Worm (Caenorhabditis elegans) whole organism, young adult: ENCODE results near the gene K09H11.9.

ENCODE experiments used
- B0019.2 ChIP-seq: fragments of 200-800 bp; sonication (Bioruptor generic); conservative IDR thresholded peaks from 2 replicates; pipeline ENCODE4 v1.3.6; 2022; ENCODE audit warnings: missing genetic modification reagents, missing genetic modification characterization, missing compliant biosample characterization
- B0336.3 ChIP-seq: fragments of 200-800 bp; sonication (Bioruptor generic); IDR thresholded peaks from 2 replicates; pipeline ENCODE4 v1.3.6; 2022; ENCODE audit warnings: missing genetic modification characterization, missing compliant biosample characterization
- D2030.7 ChIP-seq: fragments of 200-800 bp; sonication (Bioruptor generic); IDR thresholded peaks from 2 replicates; pipeline ENCODE4 v1.3.6; 2022; ENCODE audit warnings: missing genetic modification reagents, missing genetic modification characterization, missing compliant biosample characterization
- K12H6.12 ChIP-seq: fragments of 200-800 bp; sonication (Bioruptor generic); optimal IDR thresholded peaks from 2 replicates; lab custom pipeline; 2018; ENCODE audit warnings: mild to moderate bottlenecking, missing genetic modification characterization, missing compliant biosample characterization
- T07F8.4 ChIP-seq: sonication (generic microtip); optimal IDR thresholded peaks from 2 replicates; lab custom pipeline; 2016; ENCODE audit warnings: mild to moderate bottlenecking, missing genetic modification characterization, moderate library complexity, missing compliant biosample characterization
- Y53G8AR.9 ChIP-seq: fragments of 200-800 bp; sonication (Bioruptor generic); conservative IDR thresholded peaks from 2 replicates; pipeline ENCODE4 v1.3.6; 2022; ENCODE audit warnings: missing genetic modification reagents, missing genetic modification characterization, missing compliant biosample characterization
- Y67H2A.10 ChIP-seq: fragments of 200-800 bp; sonication (Bioruptor generic); conservative IDR thresholded peaks from 2 replicates; pipeline ENCODE4 v1.3.6; 2022; ENCODE audit warnings: missing genetic modification reagents, missing genetic modification characterization, missing compliant biosample characterization
- aptf-2 ChIP-seq: fragments of 200-800 bp; sonication (Bioruptor generic); conservative IDR thresholded peaks from 2 replicates; pipeline ENCODE4 v1.3.6; 2022; ENCODE audit warnings: missing genetic modification reagents, missing genetic modification characterization, missing compliant biosample characterization
- atf-7 ChIP-seq: sonication (generic microtip); optimal IDR thresholded peaks from 2 replicates; lab custom pipeline; 2017; ENCODE audit warnings: mild to moderate bottlenecking, missing genetic modification characterization, missing compliant biosample characterization
- attf-5 ChIP-seq: fragments of 200-800 bp; sonication (Bioruptor generic); optimal IDR thresholded peaks from 2 replicates; lab custom pipeline; 2018; ENCODE audit warnings: mild to moderate bottlenecking, missing genetic modification characterization, missing compliant biosample characterization
- attf-6 ChIP-seq: fragments of 200-800 bp; sonication (Bioruptor generic); IDR thresholded peaks from 2 replicates; pipeline ENCODE4 v1.3.6; 2022; ENCODE audit warnings: missing genetic modification reagents, missing genetic modification characterization, missing compliant biosample characterization
- bed-1 ChIP-seq: fragments of 200-800 bp; sonication (Bioruptor generic); IDR thresholded peaks from 2 replicates; pipeline ENCODE4 v1.3.6; 2022; ENCODE audit warnings: missing genetic modification reagents, missing genetic modification characterization, missing compliant biosample characterization
- cebp-1 ChIP-seq, 2 experiments: fragments of 200-800 bp in 1 of 2; sonication (Bioruptor generic) in 1 of 2; sonication (generic microtip) in 1 of 2; IDR thresholded peaks in 1 of 2; optimal IDR thresholded peaks in 1 of 2; 2 replicates each; pipeline versions ENCODE4 v1.3.6 to Lab custom; 2017 to 2022; ENCODE audit warnings: missing compliant biosample characterization in 2 of 2, missing genetic modification characterization in 2 of 2, mild to moderate bottlenecking in 1 of 2, missing genetic modification reagents in 1 of 2, moderate library complexity in 1 of 2
- ceh-79 ChIP-seq: sonication (generic microtip); optimal IDR thresholded peaks from 2 replicates; lab custom pipeline; 2017; ENCODE audit warnings: mild to moderate bottlenecking, missing genetic modification characterization, missing compliant biosample characterization
- ceh-91 ChIP-seq: fragments of 200-800 bp; sonication (Bioruptor generic); IDR thresholded peaks from 2 replicates; pipeline ENCODE4 v1.3.6; 2022; ENCODE audit warnings: missing genetic modification reagents, missing genetic modification characterization, missing compliant biosample characterization
- die-1 ChIP-seq: sonication (generic microtip); optimal IDR thresholded peaks from 2 replicates; lab custom pipeline; 2016; ENCODE audit warnings: missing genotype, mild to moderate bottlenecking, missing genetic modification characterization, missing compliant biosample characterization
- dpff-1 ChIP-seq: sonication (generic microtip); optimal IDR thresholded peaks from 2 replicates; lab custom pipeline; 2017; ENCODE audit warnings: mild to moderate bottlenecking, missing genetic modification characterization, missing compliant biosample characterization
- egrh-3 ChIP-seq: fragments of 200-800 bp; sonication (Bioruptor generic); IDR thresholded peaks from 2 replicates; pipeline ENCODE4 v1.3.6; 2022; ENCODE audit warnings: missing genetic modification reagents, missing genetic modification characterization, missing compliant biosample characterization
- hlh-26 ChIP-seq: fragments of 200-800 bp; sonication (Bioruptor generic); conservative IDR thresholded peaks from 2 replicates; pipeline ENCODE4 v1.3.6; 2022; ENCODE audit warnings: missing genetic modification reagents, missing genetic modification characterization, missing compliant biosample characterization
- hmg-1.2 ChIP-seq: fragments of 200-800 bp; sonication (Bioruptor generic); IDR thresholded peaks from 2 replicates; pipeline ENCODE4 v1.3.6; 2022; ENCODE audit warnings: missing genetic modification reagents, missing genetic modification characterization, missing compliant biosample characterization
- hrde-1 ChIP-seq: sonication (generic microtip); optimal IDR thresholded peaks from 2 replicates; lab custom pipeline; 2016; ENCODE audit warnings: missing genetic modification characterization, mild to moderate bottlenecking, missing compliant biosample characterization, moderate library complexity, missing genotype, missing genetic modification reagents, borderline replicate concordance
- let-607 ChIP-seq, 2 experiments: fragments of 200-800 bp in 1 of 2; sonication (Bioruptor generic) in 1 of 2; sonication (generic microtip) in 1 of 2; optimal IDR thresholded peaks; 2 replicates each; lab custom pipeline; 2016 to 2018; ENCODE audit warnings: mild to moderate bottlenecking in 2 of 2, missing compliant biosample characterization in 2 of 2, missing genetic modification characterization in 2 of 2, moderate library complexity in 2 of 2, missing genotype in 1 of 2
- lin-26 ChIP-seq: fragments of 200-800 bp; sonication (Bioruptor generic); IDR thresholded peaks from 2 replicates; pipeline ENCODE4 v1.3.6; 2022; ENCODE audit warnings: missing genetic modification reagents, missing genetic modification characterization, missing compliant biosample characterization
- lin-35 ChIP-seq, 3 experiments: fragments of 150-350 bp in 2 of 3; sonication (generic microtip) in 1 of 3; optimal IDR thresholded peaks; 2 replicates each; lab custom pipeline; 2014 to 2018; ENCODE audit warnings: missing biosample characterization in 3 of 3, missing genetic modification characterization in 3 of 3, missing genetic modification reagents in 3 of 3
- lin-40 ChIP-seq: sonication (generic microtip); optimal IDR thresholded peaks from 2 replicates; lab custom pipeline; 2016; ENCODE audit warnings: missing genetic modification characterization, mild to moderate bottlenecking, missing compliant biosample characterization, missing genotype, missing genetic modification reagents
- lir-1 ChIP-seq: fragments of 200-800 bp; sonication (Bioruptor generic); conservative IDR thresholded peaks from 2 replicates; pipeline ENCODE4 v1.3.6; 2022; ENCODE audit warnings: missing genetic modification reagents, missing genetic modification characterization, missing compliant biosample characterization
- lsl-1 ChIP-seq: fragments of 200-800 bp; sonication (Bioruptor generic); optimal IDR thresholded peaks from 2 replicates; lab custom pipeline; 2018; ENCODE audit warnings: mild to moderate bottlenecking, missing genetic modification characterization, moderate library complexity, missing compliant biosample characterization
- madf-3 ChIP-seq: fragments of 200-800 bp; sonication (Bioruptor generic); IDR thresholded peaks from 2 replicates; pipeline ENCODE4 v1.3.6; 2022; ENCODE audit warnings: missing genetic modification reagents, missing genetic modification characterization, missing compliant biosample characterization
- mcd-1 ChIP-seq: fragments of 200-800 bp; sonication (Bioruptor generic); IDR thresholded peaks from 2 replicates; pipeline ENCODE4 v1.3.6; 2022; ENCODE audit warnings: missing genetic modification reagents, missing genetic modification characterization, missing compliant biosample characterization
- mel-28 ChIP-seq: sonication (generic microtip); optimal IDR thresholded peaks from 2 replicates; lab custom pipeline; 2016; ENCODE audit warnings: borderline replicate concordance, mild to moderate bottlenecking, missing genetic modification characterization, missing compliant biosample characterization
- mxl-1 ChIP-seq: sonication (generic microtip); optimal IDR thresholded peaks from 2 replicates; lab custom pipeline; 2016; ENCODE audit warnings: missing genetic modification characterization, missing compliant biosample characterization
- nfya-1 ChIP-seq: sonication (generic microtip); optimal IDR thresholded peaks from 2 replicates; lab custom pipeline; 2017; ENCODE audit warnings: antibody characterized with exemption, missing compliant biosample characterization, missing genetic modification characterization, borderline replicate concordance; ENCODE audit not compliant: insufficient read depth
- nhr-80 ChIP-seq: sonication (generic microtip); optimal IDR thresholded peaks from 2 replicates; lab custom pipeline; 2016; ENCODE audit warnings: missing genetic modification characterization, missing compliant biosample characterization
- pbrm-1 ChIP-seq: fragments of 200-800 bp; sonication (Bioruptor generic); IDR thresholded peaks from 2 replicates; pipeline ENCODE4 v1.3.6; 2022; ENCODE audit warnings: missing genetic modification reagents, missing genetic modification characterization, missing compliant biosample characterization
- pha-4 ChIP-seq: fragments of 150-350 bp; sonication (generic microtip); optimal IDR thresholded peaks from 2 replicates; lab custom pipeline; 2014; ENCODE audit warnings: missing biosample characterization, missing genetic modification reagents, missing genetic modification characterization
- rec-8 ChIP-seq, 2 experiments: sonication (generic microtip); optimal IDR thresholded peaks; 2 replicates each; lab custom pipeline; 2016; ENCODE audit warnings: mild to moderate bottlenecking in 2 of 2, missing genetic modification characterization in 2 of 2, missing genetic modification reagents in 2 of 2, missing genotype in 2 of 2, missing biosample characterization in 1 of 2, missing compliant biosample characterization in 1 of 2, moderate library complexity in 1 of 2
- rpc-1 ChIP-seq, 2 experiments: fragments of 150-350 bp in 1 of 2; sonication (generic microtip) in 1 of 2; optimal IDR thresholded peaks; 2 replicates each; lab custom pipeline; 2014 to 2018; ENCODE audit warnings: missing biosample characterization in 1 of 2, missing genetic modification characterization in 1 of 2, missing genetic modification reagents in 1 of 2, missing genotype in 1 of 2
- snpc-1.1 ChIP-seq: sonication (generic microtip); optimal IDR thresholded peaks from 2 replicates; lab custom pipeline; 2017; ENCODE audit warnings: missing genetic modification characterization, mild to moderate bottlenecking, missing compliant biosample characterization, antibody characterized with exemption, moderate library complexity, missing genotype, missing genetic modification reagents; ENCODE audit not compliant: insufficient read depth
- snpc-1.3 ChIP-seq: sonication (generic microtip); optimal IDR thresholded peaks from 2 replicates; lab custom pipeline; 2017; ENCODE audit warnings: missing genetic modification characterization, mild to moderate bottlenecking, missing compliant biosample characterization, antibody characterized with exemption, moderate library complexity, missing genotype, missing genetic modification reagents; ENCODE audit not compliant: insufficient read depth
- xnd-1 ChIP-seq: sonication (generic microtip); optimal IDR thresholded peaks from 2 replicates; lab custom pipeline; 2016; ENCODE audit warnings: missing genotype, missing genetic modification reagents, missing genetic modification characterization, missing compliant biosample characterization
- ztf-18 ChIP-seq: sonication (generic microtip); optimal IDR thresholded peaks from 2 replicates; lab custom pipeline; 2016; ENCODE audit warnings: missing genotype, mild to moderate bottlenecking, missing genetic modification characterization, missing compliant biosample characterization
- ztf-25 ChIP-seq: fragments of 200-800 bp; sonication (Bioruptor generic); IDR thresholded peaks from 2 replicates; pipeline ENCODE4 v1.3.6; 2022; ENCODE audit warnings: missing genetic modification reagents, missing genetic modification characterization, missing compliant biosample characterization
- ztf-26 ChIP-seq: sonication (generic microtip); optimal IDR thresholded peaks from 2 replicates; lab custom pipeline; 2017; ENCODE audit warnings: missing genetic modification characterization, missing compliant biosample characterization
- ztf-6 ChIP-seq: fragments of 200-800 bp; sonication (Bioruptor generic); IDR thresholded peaks from 2 replicates; pipeline ENCODE4 v1.3.6; 2022; ENCODE audit warnings: missing genetic modification reagents, missing genetic modification characterization, missing compliant biosample characterization

K09H11.9 gene

ce11 chrV:5687115-5687979 lies 29.1 kb downstream of the K09H11.9 start, which contains the start of gene F25B4.7:
TSS of gene F25B4.7 (minus strand) at chrV:5687226.
- no peak for TF ChIP-seq lin-35 (GFP tag; optimal IDR thresholded peaks at IDR 0.05; lab: Kevin White, UChicago)
- no peak for TF ChIP-seq aptf-2 (GFP tag; lab: Robert Waterston, UW)
- TF ChIP-seq hmg-1.2: peak; percentile 78; the same call in 1 of the 2 replicates
- TF ChIP-seq xnd-1 (tag; lab: Kevin White, UChicago): no peak
- no peak for TF ChIP-seq mel-28
- TF ChIP-seq lir-1 (GFP tag; lab: Robert Waterston, UW): no peak
- TF ChIP-seq rpc-1 (optimal IDR thresholded peaks at IDR 0.05; lab: Kevin White, UChicago): no peak
- TF ChIP-seq rpc-1 (tag; optimal IDR thresholded peaks at IDR 0.05; lab: Kevin White, UChicago): no peak
- no peak for TF ChIP-seq lsl-1 (GFP tag; lab: Kevin White, UChicago)
- TF ChIP-seq Y67H2A.10 (GFP tag; lab: Robert Waterston, UW): no peak
- TF ChIP-seq ztf-26 (tag; lab: Kevin White, UChicago): no peak
- no peak for TF ChIP-seq ztf-18 (tag; lab: Kevin White, UChicago)
- peak; percentile 9 for TF ChIP-seq nhr-80 (tag; lab: Kevin White, UChicago)
- no peak for TF ChIP-seq nfya-1 (tag; lab: Kevin White, UChicago)
- TF ChIP-seq T07F8.4 (tag; lab: Kevin White, UChicago): no peak
- TF ChIP-seq snpc-1.3: no peak
- TF ChIP-seq let-607 (tag; optimal IDR thresholded peaks at IDR 0.05; lab: Kevin White, UChicago): peak in 1 of 2 experiments; percentile 64
- TF ChIP-seq ztf-6 (GFP tag; lab: Robert Waterston, UW): no peak
- no peak for TF ChIP-seq bed-1 (GFP tag; lab: Robert Waterston, UW)
- TF ChIP-seq ceh-91: no peak
- no peak for TF ChIP-seq rec-8 (tag; optimal IDR thresholded peaks at IDR 0.05; lab: Kevin White, UChicago)
- TF ChIP-seq Y53G8AR.9 (GFP tag; lab: Robert Waterston, UW): no peak
- TF ChIP-seq ceh-79: no peak
- TF ChIP-seq mxl-1 (tag; lab: Kevin White, UChicago): no peak
- TF ChIP-seq cebp-1 (GFP tag; IDR thresholded peaks at IDR 0.05; lab: Robert Waterston, UW): no peak
- peak; percentile 40 for TF ChIP-seq cebp-1 (tag; optimal IDR thresholded peaks at IDR 0.05; lab: Kevin White, UChicago)
- peak; percentile 25 for TF ChIP-seq attf-5 (GFP tag; lab: Kevin White, UChicago)
- no peak for TF ChIP-seq hlh-26 (GFP tag; lab: Robert Waterston, UW)
- TF ChIP-seq hrde-1 (tag; lab: Kevin White, UChicago): no peak
- no peak for TF ChIP-seq egrh-3 (GFP tag; lab: Robert Waterston, UW)
- no peak for TF ChIP-seq attf-6 (GFP tag; lab: Robert Waterston, UW)
- TF ChIP-seq die-1: no peak
- TF ChIP-seq snpc-1.1 (tag; lab: Kevin White, UChicago): no peak
- TF ChIP-seq B0336.3 (GFP tag; lab: Robert Waterston, UW): no peak
- no peak for TF ChIP-seq K12H6.12 (tag; lab: Kevin White, UChicago)
- no peak for TF ChIP-seq ztf-25 (GFP tag; lab: Robert Waterston, UW)
- no peak for TF ChIP-seq dpff-1 (tag; lab: Kevin White, UChicago)
- peak; percentile 6; the same call in 1 of the 2 replicates for TF ChIP-seq mcd-1 (GFP tag; lab: Robert Waterston, UW)
- TF ChIP-seq pha-4 (tag; lab: Kevin White, UChicago): no peak
- TF ChIP-seq lin-40 (tag; lab: Kevin White, UChicago): no peak
- no peak for TF ChIP-seq D2030.7
- no peak for TF ChIP-seq lin-26
- TF ChIP-seq pbrm-1 (GFP tag; lab: Robert Waterston, UW): no peak
- no peak for TF ChIP-seq B0019.2
- TF ChIP-seq atf-7 (tag; lab: Kevin White, UChicago): no peak
- TF ChIP-seq madf-3 (GFP tag; lab: Robert Waterston, UW): no peak
- TF ChIP-seq, all 124 proteins: peak for 6
